Worm (Caenorhabditis elegans): Measurements from ENCODE around the gene C32D5.14.

The C32D5.14 gene

ce11 chrII:6355396-6356346 lies 20.4 kb downstream of the C32D5.14 start, which contains the start of gene C32D5.11 (continued):
- no peak for TF ChIP-seq F10B5.3 (tag; optimal IDR thresholded peaks at IDR 0.05)
- no peak for TF ChIP-seq skn-1 (tag; optimal IDR thresholded peaks at IDR 0.05)
- peak; percentile 66 for TF ChIP-seq lin-13 (GFP tag; optimal IDR thresholded peaks at IDR 0.05)
- TF ChIP-seq nhr-25 (tag; optimal IDR thresholded peaks at IDR 0.05; ENCODE audit: borderline replicate concordance, insufficient read depth), result peak; percentile 14
- no peak for TF ChIP-seq daf-16 (GFP tag; optimal IDR thresholded peaks at IDR 0.05)
- TF ChIP-seq daf-16 (tag; optimal IDR thresholded peaks at IDR 0.05), result no peak
- peak; percentile 40 for TF ChIP-seq unc-130 (GFP tag; optimal IDR thresholded peaks at IDR 0.05)

ce11 chrII:6358232-6358631 lies 22.9 kb downstream of the C32D5.14 start:
- TF ChIP-seq arid-1 (GFP tag; conservative IDR thresholded peaks at IDR 0.05) (peak; percentile 86), aha-1 (tag) (no peak), rbr-2 (tag; optimal IDR thresholded peaks at IDR 0.05) (no peak), F37D6.2 (tag; optimal IDR thresholded peaks at IDR 0.05) (no peak), lim-7 (GFP tag; IDR thresholded peaks at IDR 0.05) (peak; percentile 77), mes-2 (tag; optimal IDR thresholded peaks at IDR 0.05; ENCODE audit: poor library complexity, severe bottlenecking) (no peak), ztf-11 (tag; optimal IDR thresholded peaks at IDR 0.05) (no peak), mdt-29 (GFP tag; IDR thresholded peaks at IDR 0.05) (no peak), fkh-10 (GFP tag; optimal IDR thresholded peaks at IDR 0.05) (no peak), php-3 (GFP tag; IDR thresholded peaks at IDR 0.05) (no peak), spr-1 (tag; optimal IDR thresholded peaks at IDR 0.05) (no peak), hlh-30 (tag; optimal IDR thresholded peaks at IDR 0.05; ENCODE audit: insufficient read depth) (no peak), ces-1 (GFP tag; optimal IDR thresholded peaks at IDR 0.05) (no peak), nhr-25 (tag; optimal IDR thresholded peaks at IDR 0.05; ENCODE audit: borderline replicate concordance, insufficient read depth) (no peak), F49E8.2 (tag; optimal IDR thresholded peaks at IDR 0.05; ENCODE audit: borderline replicate concordance) (peak; percentile 14), Y75B8A.6 (GFP tag; IDR thresholded peaks at IDR 0.05) (no peak), zfp-2 (tag; optimal IDR thresholded peaks at IDR 0.05) (no peak), nhr-76 (tag; optimal IDR thresholded peaks at IDR 0.05) (no peak), dmd-9 (GFP tag; IDR thresholded peaks at IDR 0.05) (no peak), ceh-62 (tag; optimal IDR thresholded peaks at IDR 0.05) (no peak), daf-19 (GFP tag; conservative IDR thresholded peaks at IDR 0.05) (0 out of 2 replicates have a peak, but pooled peaks have one; percentile 62), ceh-82 (tag; optimal IDR thresholded peaks at IDR 0.05) (no peak), lin-38 (GFP tag; IDR thresholded peaks at IDR 0.05) (peak; percentile 60), ceh-28 (tag; optimal IDR thresholded peaks at IDR 0.05) (no peak), dmd-8 (GFP tag; IDR thresholded peaks at IDR 0.05) (peak; percentile 57; the same call in 1 of the 2 replicates), attf-4 (tag; optimal IDR thresholded peaks at IDR 0.05) (no peak), tag-97 (GFP tag; IDR thresholded peaks at IDR 0.05) (no peak), R02D3.7 (tag; optimal IDR thresholded peaks at IDR 0.05) (no peak), nhr-111 (GFP tag; optimal IDR thresholded peaks at IDR 0.05) (no peak), nhr-41 (GFP tag; IDR thresholded peaks at IDR 0.05) (no peak), unc-39 (tag; optimal IDR thresholded peaks at IDR 0.05) (no peak), tra-1 (GFP tag; IDR thresholded peaks at IDR 0.05) (no peak), hmg-1.1 (GFP tag; IDR thresholded peaks at IDR 0.05) (no peak), Y105C5A.15 (GFP tag; IDR thresholded peaks at IDR 0.05) (no peak), lin-39 (tag; optimal IDR thresholded peaks at IDR 0.05) (no peak), ama-1 (optimal IDR thresholded peaks at IDR 0.05) (no peak), zfp-3 (GFP tag; conservative IDR thresholded peaks at IDR 0.05) (no peak), fos-1 (tag; optimal IDR thresholded peaks at IDR 0.05) (no peak), mdl-1 (tag; optimal IDR thresholded peaks at IDR 0.05) (no peak), pha-4 (GFP tag; IDR thresholded peaks at IDR 0.05) (peak; percentile 73; the same call in 1 of the 2 replicates), pha-4 (tag; optimal IDR thresholded peaks at IDR 0.05) (no peak), lin-29 (GFP tag; IDR thresholded peaks at IDR 0.05) (no peak), ceh-44 (GFP tag; IDR thresholded peaks at IDR 0.05) (no peak)
